Fruit fly (Drosophila melanogaster): ENCODE measurements around the gene HP1D3csd.

Gene HP1D3csd

dm6 chrX:19158519-19159289 lies 31.3 kb upstream of the HP1D3csd start (continued):
- TF ChIP-seq Sox15 (GFP tag; optimal IDR thresholded peaks at IDR 0.05) (no peak), Sox14 (GFP tag; optimal IDR thresholded peaks at IDR 0.05) (no peak), cyc (GFP tag; optimal IDR thresholded peaks at IDR 0.05) (no peak), svp (GFP tag) (peak; percentile 86), eg (GFP tag; IDR thresholded peaks at IDR 0.05) (no peak; the same call in 2 of the 3 replicates), CG6854 (GFP tag; optimal IDR thresholded peaks at IDR 0.05) (no peak), Eip75B (GFP tag; optimal IDR thresholded peaks at IDR 0.05) (no peak), CG34406 (GFP tag; optimal IDR thresholded peaks at IDR 0.05) (no peak), Ets21C (GFP tag; optimal IDR thresholded peaks at IDR 0.05) (no peak), Ets96B (tag; optimal IDR thresholded peaks at IDR 0.05) (peak; percentile 14), dac (GFP tag; optimal IDR thresholded peaks at IDR 0.05) (no peak), CG15336 (GFP tag; IDR thresholded peaks at IDR 0.05) (no peak), Lpt (GFP tag; optimal IDR thresholded peaks at IDR 0.05) (no peak), CG4318 (GFP tag; optimal IDR thresholded peaks at IDR 0.05) (no peak), CG11762 (GFP tag; optimal IDR thresholded peaks at IDR 0.05; ENCODE audit: insufficient read depth) (no peak), esn (GFP tag; optimal IDR thresholded peaks at IDR 0.05) (no peak), CG31627 (GFP tag; optimal IDR thresholded peaks at IDR 0.05) (no peak), CG6163 (GFP tag; IDR thresholded peaks at IDR 0.05) (no peak), CG32006 (GFP tag; optimal IDR thresholded peaks at IDR 0.05) (peak; percentile 28), Gug (GFP tag; IDR thresholded peaks at IDR 0.05) (no peak), achi (GFP tag; optimal IDR thresholded peaks at IDR 0.05) (no peak), CG11902 (GFP tag; optimal IDR thresholded peaks at IDR 0.05) (no peak), Hr4 (GFP tag; optimal IDR thresholded peaks at IDR 0.05) (no peak)

- peak; percentile 59 for TF ChIP-seq CG15336 (GFP tag; IDR thresholded peaks at IDR 0.05)
- peak; percentile 58 for TF ChIP-seq CG1621 (tag; optimal IDR thresholded peaks at IDR 0.05)
- TF ChIP-seq fd85E (GFP tag; optimal IDR thresholded peaks at IDR 0.05) = no peak
- peak; percentile 72 for TF ChIP-seq CG6792 (GFP tag; optimal IDR thresholded peaks at IDR 0.05)
- TF ChIP-seq eg (GFP tag; IDR thresholded peaks at IDR 0.05) = 0 out of 3 replicates have a peak, but pooled peaks have one; percentile 39
- peak; percentile 50 for TF ChIP-seq Lpt (GFP tag; optimal IDR thresholded peaks at IDR 0.05)
- TF ChIP-seq Ets21C (GFP tag; optimal IDR thresholded peaks at IDR 0.05) = peak; percentile 30
- peak; percentile 62 for TF ChIP-seq CG10669 (GFP tag; optimal IDR thresholded peaks at IDR 0.05)
- TF ChIP-seq pdm3 (GFP tag; optimal IDR thresholded peaks at IDR 0.05) = peak; percentile 72
- TF ChIP-seq net (GFP tag; optimal IDR thresholded peaks at IDR 0.05) = peak; percentile 29
- TF ChIP-seq CG11762 (GFP tag; optimal IDR thresholded peaks at IDR 0.05; ENCODE audit: insufficient read depth) = peak; percentile 41
- peak; percentile 51; the same call in 1 of the 3 replicates for TF ChIP-seq CG6163 (GFP tag; IDR thresholded peaks at IDR 0.05)
- peak; percentile 78 for TF ChIP-seq CG8632 (GFP tag; optimal IDR thresholded peaks at IDR 0.05)
- no peak for TF ChIP-seq CG11294 (GFP tag; IDR thresholded peaks at IDR 0.05)
- TF ChIP-seq Met (GFP tag; optimal IDR thresholded peaks at IDR 0.05) = peak; percentile 72
- TF ChIP-seq dac (GFP tag; optimal IDR thresholded peaks at IDR 0.05) = no peak
- TF ChIP-seq Blimp-1 (GFP tag; optimal IDR thresholded peaks at IDR 0.05) = peak; percentile 76
- TF ChIP-seq OdsH (GFP tag; optimal IDR thresholded peaks at IDR 0.05) = peak; percentile 77
- TF ChIP-seq achi (GFP tag; optimal IDR thresholded peaks at IDR 0.05) = peak; percentile 69
- no peak for TF ChIP-seq CG8319 (GFP tag; optimal IDR thresholded peaks at IDR 0.05)
- TF ChIP-seq Gug (GFP tag; IDR thresholded peaks at IDR 0.05) = no peak
- TF ChIP-seq Hr39 (GFP tag; optimal IDR thresholded peaks at IDR 0.05) = peak; percentile 56
- TF ChIP-seq Hr4 (GFP tag; optimal IDR thresholded peaks at IDR 0.05) = peak; percentile 45
- TF ChIP-seq CG7368 (GFP tag; optimal IDR thresholded peaks at IDR 0.05) = peak; percentile 8
- TF ChIP-seq Sox102F (GFP tag; optimal IDR thresholded peaks at IDR 0.05) = peak; percentile 63
- TF ChIP-seq Sox15 (GFP tag; optimal IDR thresholded peaks at IDR 0.05) = peak; percentile 50
- peak; percentile 41 for TF ChIP-seq CG6808 (GFP tag; optimal IDR thresholded peaks at IDR 0.05)
- no peak for TF ChIP-seq Eip93F (GFP tag; optimal IDR thresholded peaks at IDR 0.05)
- no peak for TF ChIP-seq CG6276 (GFP tag; optimal IDR thresholded peaks at IDR 0.05)
- TF ChIP-seq fkh (GFP tag; optimal IDR thresholded peaks at IDR 0.05) = no peak
- peak; percentile 66 for TF ChIP-seq CG3032 (tag; optimal IDR thresholded peaks at IDR 0.05)
- TF ChIP-seq CG4318 (GFP tag; optimal IDR thresholded peaks at IDR 0.05) = peak; percentile 54
- peak; percentile 56 for TF ChIP-seq Eip75B (GFP tag; optimal IDR thresholded peaks at IDR 0.05)
- peak; percentile 76 for TF ChIP-seq Smox (GFP tag; optimal IDR thresholded peaks at IDR 0.05)
- TF ChIP-seq spab (GFP tag; optimal IDR thresholded peaks at IDR 0.05) = peak; percentile 55
- peak; percentile 35 for TF ChIP-seq CG16779 (tag; optimal IDR thresholded peaks at IDR 0.05)
- peak; percentile 44 for TF ChIP-seq CG11902 (GFP tag; optimal IDR thresholded peaks at IDR 0.05)
- peak; percentile 76 for TF ChIP-seq CG10631 (GFP tag; optimal IDR thresholded peaks at IDR 0.05)
- peak; percentile 70 for TF ChIP-seq CG32006 (GFP tag; optimal IDR thresholded peaks at IDR 0.05)
- peak; percentile 73 for TF ChIP-seq CG34406 (GFP tag; optimal IDR thresholded peaks at IDR 0.05)
Observed at dm6 chrX:19159942-19160341, 30.1 kb upstream of the HP1D3csd start.

Measured in whole organism, prepupa.